Fruit fly (Drosophila melanogaster): ENCODE measurements around the gene TfAP-2.
A peak's percentile ranks its signal among the peaks of the same experiment; 100 is the strongest.

Gene TfAP-2

DNA sequence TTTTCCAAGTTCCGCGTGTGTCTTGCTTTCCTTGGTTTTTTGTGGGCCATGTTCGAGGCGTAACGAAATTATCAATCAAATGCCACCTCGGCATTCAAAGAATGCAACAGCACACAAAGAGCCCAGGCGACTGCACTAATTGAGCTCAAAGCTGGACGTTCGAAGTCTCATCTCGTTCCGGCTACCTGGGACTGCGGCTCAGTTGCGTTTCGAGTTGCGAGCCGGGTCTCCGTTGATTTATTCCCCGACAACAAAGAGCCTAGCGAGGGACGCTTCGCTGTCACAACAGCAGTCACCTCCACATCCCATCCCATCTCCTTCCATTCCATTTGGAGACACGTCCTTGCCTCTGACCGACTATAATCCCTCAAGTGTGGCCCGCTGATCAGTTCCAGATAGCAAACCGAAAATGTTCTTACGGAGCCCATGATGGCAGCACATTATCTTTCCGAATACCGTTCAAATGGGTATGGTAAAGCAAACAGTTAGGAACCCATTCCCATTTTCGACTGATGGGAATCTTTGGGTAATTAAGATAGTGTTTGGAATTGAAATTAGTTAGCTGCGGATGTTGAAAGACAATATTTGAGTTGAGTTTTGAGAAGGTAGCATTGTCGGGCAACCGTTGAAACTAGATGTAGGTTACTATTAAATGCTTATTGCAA, 56.4 kb downstream of the TfAP-2 start:
- no peak for TF ChIP-seq CG17801 (GFP tag; optimal IDR thresholded peaks at IDR 0.05; ENCODE audit: partially characterized antibody)

DNA sequence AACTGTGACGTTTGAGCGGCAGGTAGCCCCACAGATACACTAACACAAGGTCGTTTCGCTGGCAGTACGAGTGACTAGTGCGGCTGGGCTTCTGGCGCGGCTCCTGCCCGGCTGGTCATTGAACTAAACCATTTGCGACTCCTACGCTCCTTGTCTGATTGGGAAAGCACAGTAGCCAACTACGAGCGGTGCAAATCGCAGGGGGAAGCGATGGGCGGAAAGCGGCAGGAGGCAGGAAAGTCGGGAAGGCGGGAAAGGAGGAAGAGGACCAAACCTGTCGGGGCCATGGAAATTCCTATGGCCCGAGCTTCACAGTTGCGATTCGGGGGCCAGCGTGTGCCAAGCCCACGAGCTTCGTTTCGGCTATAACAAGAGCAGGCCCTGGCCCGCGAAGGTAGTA, 57.5 kb downstream of the TfAP-2 start:
- TF ChIP-seq CG17801 (GFP tag; optimal IDR thresholded peaks at IDR 0.05; ENCODE audit: partially characterized antibody) = no peak

DNA sequence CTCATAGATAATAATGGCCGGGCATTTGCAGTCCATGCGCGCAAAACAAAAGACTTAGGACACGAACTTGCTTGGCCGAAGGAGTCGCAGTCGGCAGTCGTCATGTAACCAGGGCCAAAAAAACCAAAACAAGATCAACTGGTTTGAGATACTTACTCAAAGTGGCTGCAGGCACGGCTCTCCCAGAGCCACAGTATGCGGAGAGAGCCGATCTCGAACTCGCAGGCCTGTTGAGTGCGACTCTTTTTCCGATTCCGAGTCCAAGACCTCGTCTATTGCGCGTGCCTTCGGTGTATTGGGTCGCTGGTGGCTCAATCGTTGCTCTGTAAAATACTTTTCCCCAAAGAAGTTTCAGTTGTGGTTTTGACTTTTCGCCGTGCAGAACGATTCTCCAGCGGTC, 58.0 kb downstream of the TfAP-2 start, which contains the start of gene CG43980:
TSS of gene CG43980 (plus strand) at position 352 of the 400 bp plus-strand sequence.
- no peak for TF ChIP-seq CG17801 (GFP tag; optimal IDR thresholded peaks at IDR 0.05; ENCODE audit: partially characterized antibody)

DNA sequence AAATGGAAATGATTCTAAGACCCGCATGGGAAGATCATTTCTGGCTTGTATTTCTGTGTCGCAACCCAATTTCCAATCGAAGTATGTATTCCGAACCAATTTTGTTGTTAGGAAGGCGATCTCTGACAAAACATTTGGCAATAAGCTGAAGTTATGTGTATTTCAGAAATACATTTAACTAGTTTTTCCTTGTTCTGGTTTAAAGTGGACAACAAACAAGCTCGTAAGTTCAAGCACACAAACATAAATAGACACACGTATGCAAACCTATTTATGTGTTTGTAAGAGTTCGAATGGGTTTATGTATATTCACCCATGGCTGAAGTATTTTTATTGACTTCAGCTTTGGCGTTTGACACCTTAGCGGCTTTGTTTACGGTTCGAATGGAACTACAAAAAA, 59.2 kb downstream of the TfAP-2 start:
- TF ChIP-seq CG17801 (GFP tag; optimal IDR thresholded peaks at IDR 0.05; ENCODE audit: partially characterized antibody) = no peak

DNA sequence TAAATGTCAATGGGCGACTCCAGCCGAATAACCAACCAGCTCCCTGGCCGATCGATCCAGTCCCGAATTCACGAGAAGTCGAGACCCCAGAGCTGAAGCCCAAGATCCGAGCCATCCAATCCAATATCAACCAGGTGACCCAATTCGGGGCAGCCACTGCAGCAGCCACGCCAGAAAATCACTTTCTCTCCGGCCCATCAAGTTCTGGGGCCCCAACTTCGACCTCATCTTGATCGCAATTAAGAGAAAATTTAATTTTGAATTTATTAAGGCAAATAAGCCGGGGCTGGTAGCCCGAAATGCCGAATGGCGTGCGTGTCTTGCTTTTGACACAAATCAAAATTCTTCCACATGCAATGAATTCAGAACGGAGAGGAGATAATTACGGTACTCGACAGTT, 61.2 kb downstream of the TfAP-2 start:
- no peak for TF ChIP-seq CG17801 (GFP tag; optimal IDR thresholded peaks at IDR 0.05; ENCODE audit: partially characterized antibody)

DNA sequence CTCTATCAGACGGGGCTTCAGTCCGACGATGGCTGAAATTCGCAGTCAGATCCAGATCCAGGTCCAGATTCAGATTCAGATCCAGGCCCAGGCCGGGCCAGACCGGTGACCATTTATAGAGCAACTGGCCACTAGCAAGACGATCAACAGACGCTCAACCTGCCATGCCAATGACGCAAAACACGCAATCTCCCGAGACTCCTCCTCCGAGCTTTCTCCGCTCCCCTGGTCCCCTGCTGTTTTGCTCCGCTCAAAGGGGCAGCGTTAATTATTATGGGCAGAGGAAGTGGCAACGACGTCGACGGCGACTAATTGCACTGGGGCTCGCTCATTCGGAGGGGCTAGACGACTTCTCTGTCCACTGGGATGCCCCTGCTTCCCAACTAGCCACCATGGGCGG, 64.8 kb downstream of the TfAP-2 start:
- TF ChIP-seq CG17801 (GFP tag; optimal IDR thresholded peaks at IDR 0.05; ENCODE audit: partially characterized antibody) = no peak

DNA sequence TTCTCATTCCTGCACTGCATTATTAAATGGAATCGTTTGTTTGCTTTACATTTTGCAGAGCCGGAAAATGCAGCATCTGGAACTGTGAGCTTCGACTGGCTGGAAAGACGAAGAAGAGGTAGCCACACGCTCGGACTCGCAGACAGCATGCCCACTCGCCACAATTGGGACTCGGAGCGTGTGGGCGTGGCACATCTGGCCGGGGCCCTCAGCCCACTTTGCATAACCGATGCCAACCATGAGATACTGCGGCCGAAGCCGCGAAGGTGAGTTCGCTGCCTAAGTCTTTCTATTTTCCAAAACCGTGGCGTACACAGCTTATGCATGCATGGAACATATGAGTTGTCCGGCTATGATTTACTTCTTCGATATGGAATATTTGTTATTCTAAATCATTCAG, 65.5 kb downstream of the TfAP-2 start:
- no peak for TF ChIP-seq CG17801 (GFP tag; optimal IDR thresholded peaks at IDR 0.05; ENCODE audit: partially characterized antibody)

DNA sequence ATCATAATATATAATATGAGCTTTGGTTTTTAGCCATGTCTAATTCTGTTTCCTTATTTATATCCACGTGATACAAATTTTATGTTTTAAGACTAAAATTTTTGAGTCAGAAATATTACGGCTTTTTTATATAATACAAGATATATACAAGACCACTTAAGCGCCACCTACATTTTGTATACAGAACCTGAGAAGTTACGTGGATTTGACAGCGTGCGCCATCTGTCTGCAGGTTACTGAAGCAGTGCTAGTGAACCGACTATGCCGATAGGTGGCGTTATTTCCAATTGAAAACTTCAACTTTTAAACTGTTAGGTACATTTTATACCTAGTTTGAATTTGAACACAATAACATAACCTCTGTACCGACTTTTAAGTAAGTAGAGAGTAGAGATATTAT, 66.1 kb downstream of the TfAP-2 start:
- TF ChIP-seq CG17801 (GFP tag; optimal IDR thresholded peaks at IDR 0.05; ENCODE audit: partially characterized antibody) = peak; percentile 13

Data from ovary, adult (tissue).